Worm (Caenorhabditis elegans) whole organism, young adult: ENCODE results near the gene alh-8.
A peak's percentile ranks its signal among the peaks of the same experiment; 100 is the strongest.

Experiments used
- B0261.1 ChIP-seq: sonication (generic microtip); optimal IDR thresholded peaks from 2 replicates; lab custom pipeline; 2016; ENCODE audit warnings: mild to moderate bottlenecking, missing genetic modification characterization, moderate library complexity, missing compliant biosample characterization
- F57A8.1 ChIP-seq: fragments of 200-800 bp; sonication (Bioruptor generic); optimal IDR thresholded peaks from 2 replicates; lab custom pipeline; 2018; ENCODE audit warnings: mild to moderate bottlenecking, missing genetic modification characterization, moderate library complexity, missing compliant biosample characterization
- K11D2.4 ChIP-seq: fragments of 200-800 bp; sonication (Bioruptor generic); IDR thresholded peaks from 2 replicates; pipeline ENCODE4 v1.3.6; 2022; ENCODE audit warnings: missing genetic modification reagents, missing genetic modification characterization, missing compliant biosample characterization
- K12H6.12 ChIP-seq: fragments of 200-800 bp; sonication (Bioruptor generic); optimal IDR thresholded peaks from 2 replicates; lab custom pipeline; 2018; ENCODE audit warnings: mild to moderate bottlenecking, missing genetic modification characterization, missing compliant biosample characterization
- T07F8.4 ChIP-seq: sonication (generic microtip); optimal IDR thresholded peaks from 2 replicates; lab custom pipeline; 2016; ENCODE audit warnings: mild to moderate bottlenecking, missing genetic modification characterization, moderate library complexity, missing compliant biosample characterization
- Y53G8AR.9 ChIP-seq: fragments of 200-800 bp; sonication (Bioruptor generic); conservative IDR thresholded peaks from 2 replicates; pipeline ENCODE4 v1.3.6; 2022; ENCODE audit warnings: missing genetic modification reagents, missing genetic modification characterization, missing compliant biosample characterization
- ama-1 ChIP-seq, 3 experiments: fragments of 150-350 bp in 1 of 3; sonication (generic microtip) in 2 of 3; optimal IDR thresholded peaks; 2 replicates each; lab custom pipeline; 2014 to 2018; ENCODE audit warnings: missing biosample characterization in 2 of 3, missing genetic modification characterization in 2 of 3, missing genetic modification reagents in 2 of 3
- aptf-3 ChIP-seq: fragments of 200-800 bp; sonication (Bioruptor generic); IDR thresholded peaks from 2 replicates; pipeline ENCODE4 v1.3.6; 2022; ENCODE audit warnings: missing genetic modification characterization, missing compliant biosample characterization
- atf-7 ChIP-seq: sonication (generic microtip); optimal IDR thresholded peaks from 2 replicates; lab custom pipeline; 2017; ENCODE audit warnings: mild to moderate bottlenecking, missing genetic modification characterization, missing compliant biosample characterization
- cebp-2 ChIP-seq: fragments of 200-800 bp; sonication (Bioruptor generic); IDR thresholded peaks from 2 replicates; pipeline ENCODE4 v1.3.6; 2022; ENCODE audit warnings: missing genetic modification characterization, missing compliant biosample characterization
- ceh-40 ChIP-seq: fragments of 200-800 bp; sonication (Bioruptor generic); IDR thresholded peaks from 2 replicates; pipeline ENCODE4 v1.3.6; 2022; ENCODE audit warnings: missing genetic modification characterization, missing compliant biosample characterization
- chd-7 ChIP-seq: sonication (generic microtip); optimal IDR thresholded peaks from 2 replicates; lab custom pipeline; 2016; ENCODE audit warnings: mild to moderate bottlenecking, missing genetic modification characterization, moderate library complexity, missing compliant biosample characterization
- dpff-1 ChIP-seq: sonication (generic microtip); optimal IDR thresholded peaks from 2 replicates; lab custom pipeline; 2017; ENCODE audit warnings: mild to moderate bottlenecking, missing genetic modification characterization, missing compliant biosample characterization
- egl-18 ChIP-seq: fragments of 200-800 bp; sonication (Bioruptor generic); IDR thresholded peaks from 2 replicates; pipeline ENCODE4 v1.3.6; 2022; ENCODE audit warnings: missing genetic modification reagents, missing genetic modification characterization, missing compliant biosample characterization
- gei-17 ChIP-seq: fragments of 200-800 bp; sonication (Bioruptor generic); optimal IDR thresholded peaks from 2 replicates; lab custom pipeline; 2018; ENCODE audit warnings: mild to moderate bottlenecking, missing genetic modification characterization, missing compliant biosample characterization
- him-1 ChIP-seq: sonication (generic microtip); optimal IDR thresholded peaks from 2 replicates; lab custom pipeline; 2016; ENCODE audit warnings: missing genotype, missing genetic modification reagents, missing genetic modification characterization, missing compliant biosample characterization
- hmg-1.2 ChIP-seq: fragments of 200-800 bp; sonication (Bioruptor generic); IDR thresholded peaks from 2 replicates; pipeline ENCODE4 v1.3.6; 2022; ENCODE audit warnings: missing genetic modification reagents, missing genetic modification characterization, missing compliant biosample characterization
- lin-40 ChIP-seq: sonication (generic microtip); optimal IDR thresholded peaks from 2 replicates; lab custom pipeline; 2016; ENCODE audit warnings: missing genetic modification characterization, mild to moderate bottlenecking, missing compliant biosample characterization, missing genotype, missing genetic modification reagents
- lsl-1 ChIP-seq: fragments of 200-800 bp; sonication (Bioruptor generic); optimal IDR thresholded peaks from 2 replicates; lab custom pipeline; 2018; ENCODE audit warnings: mild to moderate bottlenecking, missing genetic modification characterization, moderate library complexity, missing compliant biosample characterization
- madf-3 ChIP-seq: fragments of 200-800 bp; sonication (Bioruptor generic); IDR thresholded peaks from 2 replicates; pipeline ENCODE4 v1.3.6; 2022; ENCODE audit warnings: missing genetic modification reagents, missing genetic modification characterization, missing compliant biosample characterization
- madf-6 ChIP-seq: fragments of 200-800 bp; sonication (Bioruptor generic); IDR thresholded peaks from 2 replicates; pipeline ENCODE4 v1.3.6; 2022; ENCODE audit warnings: missing genetic modification reagents, missing genetic modification characterization, missing compliant biosample characterization
- madf-8 ChIP-seq: fragments of 200-800 bp; sonication (Bioruptor generic); conservative IDR thresholded peaks from 2 replicates; pipeline ENCODE4 v1.3.6; 2022; ENCODE audit warnings: missing genetic modification reagents, missing genetic modification characterization, missing compliant biosample characterization
- mcd-1 ChIP-seq: fragments of 200-800 bp; sonication (Bioruptor generic); IDR thresholded peaks from 2 replicates; pipeline ENCODE4 v1.3.6; 2022; ENCODE audit warnings: missing genetic modification reagents, missing genetic modification characterization, missing compliant biosample characterization
- nhr-120 ChIP-seq: fragments of 200-800 bp; sonication (Bioruptor generic); IDR thresholded peaks from 2 replicates; pipeline ENCODE4 v1.3.6; 2022; ENCODE audit warnings: missing genetic modification characterization, missing compliant biosample characterization
- nhr-27 ChIP-seq: fragments of 200-800 bp; sonication (Bioruptor generic); optimal IDR thresholded peaks from 2 replicates; lab custom pipeline; 2018; ENCODE audit warnings: mild to moderate bottlenecking, missing genetic modification characterization, moderate library complexity, missing compliant biosample characterization
- sea-2 ChIP-seq: fragments of 200-800 bp; sonication (Bioruptor generic); IDR thresholded peaks from 2 replicates; pipeline ENCODE4 v1.3.6; 2022; ENCODE audit warnings: missing genetic modification characterization, missing compliant biosample characterization
- snpc-1.3 ChIP-seq: sonication (generic microtip); optimal IDR thresholded peaks from 2 replicates; lab custom pipeline; 2017; ENCODE audit warnings: missing genetic modification characterization, mild to moderate bottlenecking, missing compliant biosample characterization, antibody characterized with exemption, moderate library complexity, missing genotype, missing genetic modification reagents; ENCODE audit not compliant: insufficient read depth
- snpc-3.4 ChIP-seq: sonication (generic microtip); optimal IDR thresholded peaks from 2 replicates; lab custom pipeline; 2017; ENCODE audit warnings: missing genetic modification characterization, mild to moderate bottlenecking, missing compliant biosample characterization, antibody characterized with exemption, moderate library complexity, missing genotype, missing genetic modification reagents
- snpc-4 ChIP-seq, 5 experiments: fragments of 150-350 bp in 1 of 5; sonication (generic microtip) in 4 of 5; optimal IDR thresholded peaks; 2 replicates each; lab custom pipeline; 2014 to 2018; ENCODE audit warnings: missing genetic modification characterization in 5 of 5, missing biosample characterization in 3 of 5, antibody characterized with exemption in 2 of 5, mild to moderate bottlenecking in 2 of 5, missing compliant biosample characterization in 2 of 5, missing genotype in 2 of 5, moderate library complexity in 2 of 5, missing genetic modification reagents in 1 of 5
- sptf-2 ChIP-seq: fragments of 200-800 bp; sonication (Bioruptor generic); optimal IDR thresholded peaks from 2 replicates; lab custom pipeline; 2018; ENCODE audit warnings: mild to moderate bottlenecking, missing genetic modification characterization, missing compliant biosample characterization
- tbp1 ChIP-seq: fragments of 200-800 bp; sonication (Bioruptor generic); optimal IDR thresholded peaks from 2 replicates; lab custom pipeline; 2018; ENCODE audit warnings: mild to moderate bottlenecking, missing genetic modification characterization, missing compliant biosample characterization
- unc-130 ChIP-seq: sonication (generic microtip); optimal IDR thresholded peaks from 2 replicates; lab custom pipeline; 2016; ENCODE audit warnings: missing genetic modification reagents, missing genetic modification characterization, missing compliant biosample characterization
- zfh-2 ChIP-seq: fragments of 200-800 bp; sonication (Bioruptor generic); conservative IDR thresholded peaks from 2 replicates; pipeline ENCODE4 v1.3.6; 2022; ENCODE audit warnings: missing genetic modification reagents, missing genetic modification characterization, missing compliant biosample characterization
- zim-3 ChIP-seq: sonication (generic microtip); optimal IDR thresholded peaks from 2 replicates; lab custom pipeline; 2017; ENCODE audit warnings: mild to moderate bottlenecking, missing genetic modification characterization, moderate library complexity, missing compliant biosample characterization

Gene alh-8

DNA sequence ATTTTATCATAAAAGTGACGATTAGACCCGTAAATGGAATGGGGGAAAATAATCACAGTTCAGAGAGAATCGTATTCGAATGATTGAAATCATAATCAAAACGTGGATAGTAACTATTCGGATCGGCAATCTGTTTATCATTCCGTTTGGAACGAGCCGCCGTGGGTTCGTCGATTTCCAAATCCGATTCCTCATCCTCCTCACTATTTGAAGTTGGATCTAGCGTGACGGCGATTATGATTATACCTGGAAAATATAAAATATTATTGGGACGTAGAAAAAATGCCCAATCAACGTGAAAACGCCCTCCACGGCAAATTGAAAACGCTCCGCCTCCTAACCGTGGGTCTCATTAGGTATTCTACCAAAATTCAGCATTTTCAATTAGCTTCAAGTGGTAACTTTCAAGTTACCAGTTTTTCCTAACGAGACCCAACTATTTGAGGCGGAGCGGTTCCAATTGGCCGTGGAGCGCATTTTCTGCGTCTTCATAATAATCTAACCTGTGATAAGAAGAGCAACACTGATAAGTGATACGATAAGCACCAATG lies 2.4 kb downstream of the alh-8 start (continued):
- TF ChIP-seq nhr-120 (GFP tag; lab: Robert Waterston, UW) (no peak), T07F8.4 (no peak), egl-18 (GFP tag; lab: Robert Waterston, UW) (no peak), F57A8.1 (GFP tag; lab: Kevin White, UChicago) (no peak), aptf-3 (GFP tag; lab: Robert Waterston, UW) (no peak), nhr-27 (tag; lab: Kevin White, UChicago) (no peak), mcd-1 (peak; percentile 66), madf-8 (GFP tag; lab: Robert Waterston, UW) (no peak), lsl-1 (no peak), gei-17 (GFP tag; lab: Kevin White, UChicago) (peak; percentile 67), atf-7 (tag; lab: Kevin White, UChicago) (peak; percentile 20), snpc-1.3 (tag; lab: Kevin White, UChicago) (no peak), him-1 (tag; lab: Kevin White, UChicago) (no peak), madf-3 (GFP tag; lab: Robert Waterston, UW) (0 out of 2 replicates have a peak, but pooled peaks have one; percentile 15)

DNA sequence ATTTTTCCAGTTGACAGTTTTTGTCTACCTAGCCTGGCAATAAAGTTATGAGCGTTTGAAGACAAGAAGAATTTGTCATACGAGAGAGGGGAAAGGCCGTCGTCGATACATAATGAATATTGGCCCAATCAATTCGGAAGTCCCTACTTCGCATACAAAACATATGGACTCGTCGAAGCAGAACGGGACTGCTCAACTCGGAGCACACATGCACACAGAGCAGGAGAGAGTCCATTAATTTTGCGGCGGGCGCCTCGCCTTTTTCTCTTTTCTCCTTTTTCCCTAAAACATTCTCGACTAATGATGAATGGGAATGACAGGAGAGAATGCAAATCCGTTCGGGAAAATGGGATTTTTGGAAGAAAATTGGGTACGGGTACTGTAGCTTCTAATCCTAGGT lies 3.7 kb downstream of the alh-8 start, which contains the start of gene F13D12.8:
Gene F13D12.8 (minus strand): TSS at position 82 of the 400 bp plus-strand sequence.
- TF ChIP-seq F57A8.1 (GFP tag; lab: Kevin White, UChicago): no peak
- no peak for TF ChIP-seq K11D2.4 (GFP tag; lab: Robert Waterston, UW)
- no peak for TF ChIP-seq snpc-4 (GFP tag; optimal IDR thresholded peaks at IDR 0.05; lab: Kevin White, UChicago)
- peak in 1 of 4 experiments; percentile 14 for TF ChIP-seq snpc-4 (tag; optimal IDR thresholded peaks at IDR 0.05; lab: Kevin White, UChicago)

DNA sequence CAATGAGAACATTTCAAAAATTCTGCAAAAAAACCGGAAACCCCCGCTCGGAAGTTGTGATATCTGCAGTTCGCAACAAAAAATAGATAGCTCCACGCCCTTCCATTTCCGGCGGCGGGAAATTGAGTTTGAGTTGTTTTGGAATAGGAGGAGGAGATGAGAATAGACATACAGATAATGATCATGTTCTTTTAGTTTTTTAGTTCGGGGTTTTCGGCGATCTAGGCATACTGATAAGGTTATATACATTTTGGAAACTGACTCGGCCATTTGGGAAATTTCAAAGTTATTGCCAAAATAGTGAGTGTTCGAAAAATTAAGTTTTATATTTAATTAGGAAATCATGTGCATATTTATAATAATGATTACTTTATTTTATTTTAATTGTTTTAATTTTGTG lies 5.0 kb downstream of the alh-8 start:
- TF ChIP-seq zfh-2 (GFP tag; lab: Robert Waterston, UW): no peak
- TF ChIP-seq madf-6 (GFP tag; lab: Robert Waterston, UW): no peak
- no peak for TF ChIP-seq unc-130
- TF ChIP-seq chd-7: no peak
- no peak for TF ChIP-seq snpc-3.4
- no peak for TF ChIP-seq sea-2
- no peak for TF ChIP-seq ama-1 (optimal IDR thresholded peaks at IDR 0.05; lab: Kevin White, UChicago)
- no peak for TF ChIP-seq ama-1 (GFP tag; optimal IDR thresholded peaks at IDR 0.05; lab: Kevin White, UChicago)
- TF ChIP-seq nhr-27 (tag; lab: Kevin White, UChicago): no peak
- no peak for TF ChIP-seq Y53G8AR.9 (GFP tag; lab: Robert Waterston, UW)
- TF ChIP-seq sptf-2 (GFP tag; lab: Kevin White, UChicago): no peak
- TF ChIP-seq B0261.1: no peak
- TF ChIP-seq tbp1 (GFP tag; lab: Kevin White, UChicago): no peak

DNA sequence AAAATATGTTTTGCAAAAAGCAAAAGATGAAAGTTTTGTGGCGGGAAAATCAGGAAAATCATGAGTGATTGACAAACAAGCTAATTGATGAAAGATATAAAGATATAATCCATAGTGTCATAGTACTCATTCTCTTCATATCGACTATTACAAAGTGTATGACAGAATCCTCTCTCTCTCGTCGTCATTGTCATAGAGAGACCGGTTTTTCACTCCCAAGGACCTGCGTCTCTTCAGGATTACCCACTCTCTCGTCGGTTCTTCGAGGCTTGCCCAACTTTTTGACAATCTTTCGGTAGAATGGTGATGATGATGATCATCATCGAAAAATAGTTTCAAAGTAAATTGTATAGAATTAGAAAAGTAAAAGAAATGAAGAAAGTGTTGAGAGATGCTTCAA lies 8.5 kb downstream of the alh-8 start:
- TF ChIP-seq dpff-1: no peak
- no peak for TF ChIP-seq nhr-27 (tag; lab: Kevin White, UChicago)
- TF ChIP-seq unc-130: no peak
- TF ChIP-seq K12H6.12 (tag; lab: Kevin White, UChicago): no peak
- TF ChIP-seq hmg-1.2 (GFP tag; lab: Robert Waterston, UW): peak; percentile 82
- no peak for TF ChIP-seq zim-3 (tag; lab: Kevin White, UChicago)
- TF ChIP-seq lin-40 (tag; lab: Kevin White, UChicago): peak; percentile 15
- TF ChIP-seq cebp-2: no peak
- no peak for TF ChIP-seq ceh-40 (GFP tag; lab: Robert Waterston, UW)
- TF ChIP-seq, all 124 proteins: peak for 2
